Fruit fly (Drosophila melanogaster) whole organism, embryonic: ENCODE results near the gene SkpC.

Experiments
- Adf1 ChIP-seq: fragments of 200-800 bp; sonication (Bioruptor generic); IDR thresholded peaks from 2 replicates; pipeline ENCODE4 v1.3.6; 2022; ENCODE audit warnings: missing biosample characterization, missing genetic modification characterization
- CG1024 ChIP-seq: fragments of 200-800 bp; sonication (Bioruptor generic); IDR thresholded peaks from 2 replicates; pipeline ENCODE4 v1.3.6; 2022; ENCODE audit warnings: missing biosample characterization, missing genetic modification characterization
- CG10321 ChIP-seq: fragments of 200-800 bp; sonication (Bioruptor generic); IDR thresholded peaks from 2 replicates; pipeline ENCODE4 v1.3.6; 2022; ENCODE audit warnings: missing biosample characterization, missing genetic modification characterization
- CG11560 ChIP-seq: fragments of 200-800 bp; sonication (Bioruptor generic); IDR thresholded peaks from 3 replicates; pipeline ENCODE4 v1.3.6; 2022; ENCODE audit warnings: missing biosample characterization, missing genetic modification characterization
- CG11723 ChIP-seq: fragments of 200-800 bp; sonication (Bioruptor generic); optimal IDR thresholded peaks from 2 replicates; lab custom pipeline; 2017; ENCODE audit warnings: missing biosample characterization, mild to moderate bottlenecking, missing genetic modification characterization
- CG12769 ChIP-seq: fragments of 200-800 bp; sonication (Bioruptor generic); optimal IDR thresholded peaks from 2 replicates; lab custom pipeline; 2019; ENCODE audit warnings: missing biosample characterization, mild to moderate bottlenecking, missing genetic modification characterization, moderate library complexity
- CG13287 ChIP-seq: fragments of 200-800 bp; sonication (Bioruptor generic); IDR thresholded peaks from 2 replicates; pipeline ENCODE4 v1.3.6; 2022; ENCODE audit warnings: missing biosample characterization, missing genetic modification characterization; ENCODE audit not compliant: partially characterized antibody
- CG17186 ChIP-seq: fragments of 200-800 bp; sonication (Bioruptor generic); optimal IDR thresholded peaks from 3 replicates; lab custom pipeline; 2017; ENCODE audit warnings: missing biosample characterization, missing genetic modification reagents, missing genetic modification characterization
- CG2116 ChIP-seq: fragments of 200-800 bp; sonication (Bioruptor generic); optimal IDR thresholded peaks from 3 replicates; lab custom pipeline; 2018; ENCODE audit warnings: missing biosample characterization, mild to moderate bottlenecking, missing genetic modification characterization
- CG3163 ChIP-seq: fragments of 200-800 bp; sonication (Bioruptor generic); optimal IDR thresholded peaks from 3 replicates; lab custom pipeline; 2016; ENCODE audit warnings: missing biosample characterization, missing genetic modification characterization
- CG34422 ChIP-seq: fragments of 200-800 bp; sonication (Bioruptor generic); IDR thresholded peaks from 3 replicates; pipeline ENCODE4 v1.3.6; 2022; ENCODE audit warnings: missing biosample characterization, missing genetic modification characterization
- CG3847 ChIP-seq: fragments of 200-800 bp; sonication (Bioruptor generic); IDR thresholded peaks from 2 replicates; pipeline ENCODE4 v1.3.6; 2022; ENCODE audit warnings: missing biosample characterization, missing genetic modification characterization
- CG4328 ChIP-seq: fragments of 200-800 bp; sonication (Bioruptor generic); optimal IDR thresholded peaks from 3 replicates; lab custom pipeline; 2017; ENCODE audit warnings: missing biosample characterization, missing genetic modification reagents, missing genetic modification characterization
- CG4707 ChIP-seq: fragments of 200-800 bp; sonication (Bioruptor generic); optimal IDR thresholded peaks from 2 replicates; lab custom pipeline; 2018; ENCODE audit warnings: missing biosample characterization, mild to moderate bottlenecking, missing genetic modification characterization, moderate library complexity
- CG7357 ChIP-seq: fragments of 200-800 bp; sonication (Bioruptor generic); IDR thresholded peaks from 3 replicates; pipeline ENCODE4 v1.3.6; 2022; ENCODE audit warnings: missing biosample characterization, missing genetic modification characterization
- CG7839 ChIP-seq: fragments of 200-800 bp; sonication (Bioruptor generic); optimal IDR thresholded peaks from 3 replicates; lab custom pipeline; 2018; ENCODE audit warnings: missing biosample characterization, mild to moderate bottlenecking, missing genetic modification characterization, moderate library complexity
- CG8281 ChIP-seq: fragments of 200-800 bp; sonication (Bioruptor generic); optimal IDR thresholded peaks from 2 replicates; lab custom pipeline; 2018; ENCODE audit warnings: missing biosample characterization, mild to moderate bottlenecking, missing genetic modification characterization, moderate library complexity
- CG8388 ChIP-seq: fragments of 200-800 bp; sonication (Bioruptor generic); optimal IDR thresholded peaks from 2 replicates; lab custom pipeline; 2019; ENCODE audit warnings: missing biosample characterization, mild to moderate bottlenecking, missing genetic modification characterization, moderate library complexity
- CG8944 ChIP-seq: fragments of 200-800 bp; sonication (Bioruptor generic); optimal IDR thresholded peaks from 3 replicates; lab custom pipeline; 2016; ENCODE audit warnings: missing biosample characterization, missing genetic modification characterization
- CG9727 ChIP-seq: fragments of 200-800 bp; sonication (Bioruptor generic); optimal IDR thresholded peaks from 3 replicates; lab custom pipeline; 2017; ENCODE audit warnings: missing biosample characterization, mild to moderate bottlenecking, missing genetic modification characterization
- CG9817 ChIP-seq: fragments of 200-800 bp; sonication (Bioruptor generic); optimal IDR thresholded peaks from 2 replicates; lab custom pipeline; 2018; ENCODE audit warnings: missing biosample characterization, mild to moderate bottlenecking, missing genetic modification characterization, moderate library complexity
- Camta ChIP-seq: fragments of 200-800 bp; sonication (Bioruptor generic); optimal IDR thresholded peaks from 2 replicates; lab custom pipeline; 2016; ENCODE audit warnings: missing biosample characterization, missing genetic modification characterization
- CrebB ChIP-seq: fragments of 200-800 bp; sonication (Bioruptor generic); optimal IDR thresholded peaks from 3 replicates; lab custom pipeline; 2018; ENCODE audit warnings: missing biosample characterization, mild to moderate bottlenecking, missing genetic modification characterization
- Deaf1 ChIP-seq: fragments of 200-800 bp; optimal IDR thresholded peaks from 3 replicates; lab custom pipeline; 2019; ENCODE audit warnings: missing biosample characterization, mild to moderate bottlenecking, missing genetic modification characterization, moderate library complexity
- Ets65A ChIP-seq: fragments of 200-800 bp; sonication (Bioruptor generic); peaks from one replicate; lab custom pipeline; 2016; ENCODE audit warnings: missing biosample characterization, missing genetic modification characterization
- Hey ChIP-seq: fragments of 200-800 bp; sonication (Bioruptor generic); optimal IDR thresholded peaks from 3 replicates; lab custom pipeline; 2018; ENCODE audit warnings: missing biosample characterization, mild to moderate bottlenecking, missing genetic modification characterization
- Jarid2 ChIP-seq: fragments of 200-800 bp; sonication (Bioruptor generic); optimal IDR thresholded peaks from 3 replicates; lab custom pipeline; 2017; ENCODE audit warnings: mild to moderate bottlenecking, missing biosample characterization, missing genetic modification reagents, missing genetic modification characterization
- MESR4 ChIP-seq: fragments of 200-800 bp; sonication (Bioruptor generic); optimal IDR thresholded peaks from 2 replicates; lab custom pipeline; 2018; ENCODE audit warnings: missing biosample characterization, mild to moderate bottlenecking, missing genetic modification characterization, moderate library complexity
- Nf-YB ChIP-seq: fragments of 200-800 bp; sonication (Bioruptor generic); optimal IDR thresholded peaks from 3 replicates; lab custom pipeline; 2019; ENCODE audit warnings: missing biosample characterization, mild to moderate bottlenecking, missing genetic modification characterization, moderate library complexity
- Optix ChIP-seq: fragments of 200-800 bp; sonication (Bioruptor generic); IDR thresholded peaks from 3 replicates; pipeline ENCODE4 v1.3.6; 2022; ENCODE audit warnings: missing biosample characterization, missing genetic modification characterization
- PHDP ChIP-seq: fragments of 200-800 bp; sonication (Bioruptor generic); optimal IDR thresholded peaks from 3 replicates; lab custom pipeline; 2018; ENCODE audit warnings: missing biosample characterization, mild to moderate bottlenecking, missing genetic modification characterization, moderate library complexity
- Stat92E ChIP-seq, 3 experiments: fragments of >200 bp in 2 of 3; fragments of 200-800 bp in 1 of 3; sonication (Bioruptor generic) in 1 of 3; optimal IDR thresholded peaks; 2 replicates each; lab custom pipeline; 2017 to 2019; ENCODE audit warnings: missing biosample characterization in 3 of 3, missing genetic modification characterization in 3 of 3, mild to moderate bottlenecking in 1 of 3, moderate library complexity in 1 of 3
- ac ChIP-seq: fragments of 200-800 bp; sonication (Bioruptor generic); optimal IDR thresholded peaks from 3 replicates; lab custom pipeline; 2017; ENCODE audit warnings: missing biosample characterization, mild to moderate bottlenecking, missing genetic modification characterization
- ase ChIP-seq: fragments of 200-800 bp; sonication (Bioruptor generic); IDR thresholded peaks from 3 replicates; pipeline ENCODE4 v1.3.6; 2022; ENCODE audit warnings: missing biosample characterization, missing genetic modification characterization
- bcd ChIP-seq: fragments of 200-800 bp; sonication (Bioruptor generic); optimal IDR thresholded peaks from 2 replicates; lab custom pipeline; 2017; ENCODE audit warnings: missing biosample characterization, mild to moderate bottlenecking, missing genetic modification characterization
- bowl ChIP-seq: fragments of 200-800 bp; sonication (Bioruptor generic); IDR thresholded peaks from 2 replicates; pipeline ENCODE4 v1.3.6; 2022; ENCODE audit warnings: missing biosample characterization, missing genetic modification characterization
- chn ChIP-seq: fragments of 200-800 bp; sonication (Bioruptor generic); optimal IDR thresholded peaks from 2 replicates; lab custom pipeline; 2016; ENCODE audit warnings: missing biosample characterization, missing genetic modification characterization
- fd96Cb ChIP-seq: fragments of 200-800 bp; sonication (Bioruptor generic); optimal IDR thresholded peaks from 2 replicates; lab custom pipeline; 2018; ENCODE audit warnings: missing biosample characterization, mild to moderate bottlenecking, missing genetic modification characterization, moderate library complexity
- gcm ChIP-seq: fragments of 200-800 bp; sonication (Bioruptor generic); optimal IDR thresholded peaks from 2 replicates; lab custom pipeline; 2019; ENCODE audit warnings: missing biosample characterization, mild to moderate bottlenecking, missing genetic modification characterization, moderate library complexity
- gfzf ChIP-seq: fragments of 200-800 bp; sonication (Bioruptor generic); optimal IDR thresholded peaks from 2 replicates; lab custom pipeline; 2016; ENCODE audit warnings: missing biosample characterization, mild to moderate bottlenecking, missing genetic modification characterization, moderate library complexity
- kah ChIP-seq: fragments of 200-800 bp; sonication (Bioruptor generic); optimal IDR thresholded peaks from 2 replicates; lab custom pipeline; 2018; ENCODE audit warnings: missing biosample characterization, mild to moderate bottlenecking, missing genetic modification characterization
- nau ChIP-seq: fragments of 200-800 bp; sonication (Bioruptor generic); optimal IDR thresholded peaks from 3 replicates; lab custom pipeline; 2017; ENCODE audit warnings: missing biosample characterization, mild to moderate bottlenecking, missing genetic modification characterization, missing genetic modification reagents
- oc ChIP-seq: fragments of 200-800 bp; sonication (Bioruptor generic); optimal IDR thresholded peaks from 2 replicates; lab custom pipeline; 2018; ENCODE audit warnings: missing biosample characterization, mild to moderate bottlenecking, missing genetic modification characterization, moderate library complexity
- sisA ChIP-seq: fragments of 200-800 bp; sonication (Bioruptor generic); IDR thresholded peaks from 2 replicates; pipeline ENCODE4 v1.3.6; 2022; ENCODE audit warnings: missing biosample characterization, missing genetic modification characterization
- tin ChIP-seq: fragments of 200-800 bp; sonication (Bioruptor generic); optimal IDR thresholded peaks from 3 replicates; lab custom pipeline; 2016; ENCODE audit warnings: missing biosample characterization, missing genetic modification characterization
- toy ChIP-seq: fragments of 200-800 bp; sonication (Bioruptor generic); IDR thresholded peaks from 2 replicates; pipeline ENCODE4 v1.3.6; 2022; ENCODE audit warnings: missing biosample characterization, missing genetic modification characterization
- vnd ChIP-seq: fragments of 200-800 bp; sonication (Bioruptor generic); IDR thresholded peaks from 3 replicates; pipeline ENCODE4 v1.3.6; 2022; ENCODE audit warnings: missing biosample characterization, missing genetic modification characterization; ENCODE audit not compliant: partially characterized antibody
- z ChIP-seq: fragments of 200-800 bp; sonication (Bioruptor generic); IDR thresholded peaks from 3 replicates; pipeline ENCODE4 v1.3.6; 2022; ENCODE audit warnings: missing biosample characterization, missing genetic modification characterization
- zfh1 ChIP-seq: fragments of 200-800 bp; sonication (Bioruptor generic); IDR thresholded peaks from 3 replicates; pipeline ENCODE4 v1.3.6; 2022; ENCODE audit warnings: missing biosample characterization, missing genetic modification characterization

SkpC gene

DNA sequence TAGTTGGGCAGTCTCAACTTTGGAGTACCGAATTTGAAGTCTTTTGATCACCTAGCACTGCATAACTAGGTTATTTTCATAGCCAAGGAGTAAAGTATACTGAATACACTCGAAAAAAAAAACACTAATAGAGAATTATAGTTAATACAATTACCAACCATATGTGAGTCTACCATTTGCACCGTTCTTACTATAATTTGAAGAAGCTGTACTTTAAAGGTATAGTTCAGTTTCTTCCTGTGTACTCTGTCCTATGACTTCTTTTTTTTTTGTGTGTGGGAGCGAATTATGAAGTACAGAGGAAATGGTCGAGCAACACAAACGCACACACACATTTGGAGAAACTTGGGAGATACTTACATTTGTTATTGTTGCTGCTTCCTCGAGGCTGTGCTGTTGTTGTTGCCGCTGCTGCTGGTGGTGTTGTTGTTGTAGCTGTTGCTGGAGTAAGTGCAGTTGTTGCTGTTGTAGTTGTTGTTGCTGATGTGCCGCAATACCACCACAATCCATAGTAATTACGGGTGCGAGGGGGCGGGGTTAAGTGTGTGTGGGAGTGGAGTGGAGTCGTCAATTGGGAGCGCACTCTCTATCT is 34.7 kb downstream of the SkpC start (continued):
- TF ChIP-seq Deaf1 = no peak
- TF ChIP-seq CG2116 (GFP tag; lab: Kevin White, UChicago) = peak; percentile 44
- TF ChIP-seq CG17186 (GFP tag; lab: Kevin White, UChicago) = peak; percentile 50
- 0 out of 2 replicates have a peak, but pooled peaks have one; percentile 39 for TF ChIP-seq toy (GFP tag; lab: Robert Waterston, UW)
- TF ChIP-seq vnd (GFP tag; lab: Robert Waterston, UW) = no peak
- peak; percentile 93 for TF ChIP-seq CG7839 (tag; lab: Kevin White, UChicago)
- peak; percentile 92 for TF ChIP-seq tin (GFP tag; lab: Kevin White, UChicago)
- 0 out of 2 replicates have a peak, but pooled peaks have one; percentile 48 for TF ChIP-seq CG10321 (GFP tag; lab: Robert Waterston, UW)
- peak; percentile 88 for TF ChIP-seq PHDP (tag; lab: Kevin White, UChicago)
- peak; percentile 88; the same call in 2 of the 3 replicates for TF ChIP-seq CG34422
- TF ChIP-seq Jarid2 (GFP tag; lab: Kevin White, UChicago) = peak; percentile 47
- TF ChIP-seq CG4707 (GFP tag; lab: Kevin White, UChicago) = peak; percentile 86
- TF ChIP-seq CG1024 = peak; percentile 87
- TF ChIP-seq Camta (GFP tag; lab: Kevin White, UChicago) = peak; percentile 91
- TF ChIP-seq bowl (GFP tag; lab: Robert Waterston, UW) = peak; percentile 26; the same call in 1 of the 2 replicates
- peak; percentile 96 for TF ChIP-seq Ets65A
- peak; percentile 94 for TF ChIP-seq CG8388 (GFP tag; lab: Kevin White, UChicago)
- no peak for TF ChIP-seq CG11560 (tag; lab: Robert Waterston, UW)
- TF ChIP-seq oc (tag; lab: Kevin White, UChicago) = peak; percentile 95
- peak; percentile 70 for TF ChIP-seq CG8281
- TF ChIP-seq CrebB (tag; lab: Kevin White, UChicago) = peak; percentile 62
- peak; percentile 95 for TF ChIP-seq chn (GFP tag; lab: Kevin White, UChicago)
- TF ChIP-seq Nf-YB (GFP tag; lab: Kevin White, UChicago) = peak; percentile 72
- TF ChIP-seq kah (GFP tag; lab: Kevin White, UChicago) = peak; percentile 71
- peak; percentile 94 for TF ChIP-seq CG9727 (GFP tag; lab: Kevin White, UChicago)
- TF ChIP-seq ase (GFP tag; lab: Robert Waterston, UW) = peak; percentile 84
- TF ChIP-seq CG3163 (GFP tag; lab: Kevin White, UChicago) = peak; percentile 74
- TF ChIP-seq CG12769 (tag; lab: Kevin White, UChicago) = no peak
- TF ChIP-seq Hey = no peak
- TF ChIP-seq gcm (GFP tag; lab: Kevin White, UChicago) = peak; percentile 91
- peak; percentile 50 for TF ChIP-seq CG4328 (GFP tag; lab: Kevin White, UChicago)
- TF ChIP-seq CG7357 (GFP tag; lab: Robert Waterston, UW) = peak; percentile 76
- peak; percentile 90 for TF ChIP-seq ac
- peak; percentile 59; the same call in 1 of the 3 replicates for TF ChIP-seq z
- peak; percentile 75 for TF ChIP-seq CG11723
- TF ChIP-seq Adf1 (GFP tag; lab: Robert Waterston, UW) = no peak
- peak; percentile 96 for TF ChIP-seq zfh1
- peak; percentile 34 for TF ChIP-seq MESR4 (GFP tag; lab: Kevin White, UChicago)
- peak; percentile 60; the same call in 1 of the 2 replicates for TF ChIP-seq CG3847
- peak; percentile 68 for TF ChIP-seq CG9817 (tag; lab: Kevin White, UChicago)
- no peak for TF ChIP-seq nau
- TF ChIP-seq Optix (GFP tag; lab: Robert Waterston, UW) = peak; percentile 70
- TF ChIP-seq CG8944 (GFP tag; lab: Kevin White, UChicago) = peak; percentile 93
- TF ChIP-seq CG13287 (GFP tag; lab: Robert Waterston, UW) = no peak
- peak; percentile 93 for TF ChIP-seq sisA
- TF ChIP-seq fd96Cb (tag; lab: Kevin White, UChicago) = peak; percentile 96
- peak; percentile 87 for TF ChIP-seq bcd
- peak in 1 of 3 experiments; percentile 41 for TF ChIP-seq Stat92E (GFP tag; optimal IDR thresholded peaks at IDR 0.05; lab: Kevin White, UChicago)
- no peak for TF ChIP-seq gfzf (GFP tag; lab: Kevin White, UChicago)
